Worm (Caenorhabditis elegans) whole organism, L1 larva: ENCODE data around the gene C31E10.5.

Experiments used
- C16A3.4 ChIP-seq: fragments of 150-350 bp; optimal IDR thresholded peaks from 2 replicates; lab custom pipeline; 2014; ENCODE audit warnings: missing biosample characterization, missing genetic modification characterization
- F16B12.6 ChIP-seq: fragments of 150-350 bp; optimal IDR thresholded peaks from 2 replicates; lab custom pipeline; 2014; ENCODE audit warnings: missing biosample characterization, missing genetic modification characterization
- alr-1 ChIP-seq: fragments of 200-800 bp; sonication (Bioruptor generic); optimal IDR thresholded peaks from 2 replicates; lab custom pipeline; 2018; ENCODE audit warnings: borderline replicate concordance, mild to moderate bottlenecking, missing genetic modification characterization, missing compliant biosample characterization
- blmp-1 ChIP-seq: fragments of 150-350 bp; optimal IDR thresholded peaks from 2 replicates; lab custom pipeline; 2014; ENCODE audit warnings: missing biosample characterization, missing genetic modification characterization
- ceh-88 ChIP-seq: fragments of 200-800 bp; sonication (Bioruptor generic); IDR thresholded peaks from 2 replicates; pipeline ENCODE4 v1.3.6; 2022; ENCODE audit warnings: missing genetic modification characterization, missing compliant biosample characterization
- ceh-90 ChIP-seq: sonication (generic microtip); optimal IDR thresholded peaks from 2 replicates; lab custom pipeline; 2016; ENCODE audit warnings: missing genetic modification characterization, missing compliant biosample characterization
- ces-1 ChIP-seq: fragments of 150-350 bp; optimal IDR thresholded peaks from 2 replicates; lab custom pipeline; 2014; ENCODE audit warnings: missing biosample characterization, missing genetic modification reagents, missing genetic modification characterization
- dpl-1 ChIP-seq, 3 experiments: fragments of 150-350 bp in 2 of 3; sonication (generic microtip) in 1 of 3; optimal IDR thresholded peaks; 2 replicates each; lab custom pipeline; 2014 to 2017; ENCODE audit warnings: missing biosample characterization in 3 of 3, missing genetic modification characterization in 3 of 3, missing genetic modification reagents in 3 of 3
- dsc-1 ChIP-seq: sonication (generic microtip); optimal IDR thresholded peaks from 2 replicates; lab custom pipeline; 2016; ENCODE audit warnings: mild to moderate bottlenecking, missing genetic modification characterization, missing compliant biosample characterization
- efl-1 ChIP-seq, 4 experiments: fragments of 150-350 bp; optimal IDR thresholded peaks in 3 of 4; peaks in 1 of 4; 1 replicate in 1 of 4; 2 replicates in 3 of 4; lab custom pipeline; 2014; ENCODE audit warnings: missing biosample characterization in 2 of 4, missing genetic modification characterization in 2 of 4, missing genetic modification reagents in 2 of 4
- egl-13 ChIP-seq: sonication (generic microtip); optimal IDR thresholded peaks from 2 replicates; lab custom pipeline; 2016; ENCODE audit warnings: missing genotype, missing genetic modification reagents, missing genetic modification characterization, missing compliant biosample characterization
- egl-27 ChIP-seq, 2 experiments: fragments of 150-350 bp in 1 of 2; sonication (generic microtip); optimal IDR thresholded peaks; 3 replicates each; lab custom pipeline; 2017 to 2018; ENCODE audit warnings: missing biosample characterization in 2 of 2, missing genetic modification characterization in 2 of 2, missing genetic modification reagents in 2 of 2
- elt-2 ChIP-seq: sonication (generic microtip); optimal IDR thresholded peaks from 2 replicates; lab custom pipeline; 2016; ENCODE audit warnings: missing genetic modification characterization, mild to moderate bottlenecking, inconsistent platforms, missing compliant biosample characterization, missing genetic modification reagents
- elt-3 ChIP-seq, 6 experiments: fragments of 150-350 bp in 1 of 6; sonication (generic microtip); optimal IDR thresholded peaks; 2 replicates each; lab custom pipeline; 2017 to 2018; ENCODE audit warnings: missing biosample characterization in 6 of 6, missing genetic modification characterization in 6 of 6, inconsistent platforms in 1 of 6
- fos-1 ChIP-seq: fragments of 150-350 bp; optimal IDR thresholded peaks from 2 replicates; lab custom pipeline; 2014; ENCODE audit warnings: missing biosample characterization, missing genetic modification characterization
- grh-1 ChIP-seq: fragments of 200-800 bp; sonication (Bioruptor generic); IDR thresholded peaks from 2 replicates; pipeline ENCODE4 v1.3.6; 2022; ENCODE audit warnings: missing genetic modification reagents, missing genetic modification characterization, missing compliant biosample characterization
- hlh-17 ChIP-seq: fragments of 200-800 bp; sonication (Bioruptor generic); optimal IDR thresholded peaks from 2 replicates; lab custom pipeline; 2018; ENCODE audit warnings: missing genetic modification characterization, mild to moderate bottlenecking, missing compliant biosample characterization, moderate library complexity, borderline replicate concordance
- hpl-2 ChIP-seq: fragments of 150-350 bp; optimal IDR thresholded peaks from 2 replicates; lab custom pipeline; 2014; ENCODE audit warnings: missing biosample characterization, missing genetic modification reagents, missing genetic modification characterization
- jun-1 ChIP-seq: fragments of 150-350 bp; optimal IDR thresholded peaks from 2 replicates; lab custom pipeline; 2014; ENCODE audit warnings: missing biosample characterization, missing genetic modification reagents, missing genetic modification characterization
- lin-13 ChIP-seq: fragments of 150-350 bp; optimal IDR thresholded peaks from 2 replicates; lab custom pipeline; 2014; ENCODE audit warnings: missing biosample characterization, missing genetic modification reagents, missing genetic modification characterization
- lin-14 ChIP-seq: fragments of 200-800 bp; sonication (Bioruptor generic); optimal IDR thresholded peaks from 2 replicates; lab custom pipeline; 2018; ENCODE audit warnings: mild to moderate bottlenecking, missing genetic modification characterization, moderate library complexity, missing compliant biosample characterization
- lin-15B ChIP-seq: fragments of 150-350 bp; sonication (generic microtip); optimal IDR thresholded peaks from 3 replicates; lab custom pipeline; 2014; ENCODE audit warnings: missing biosample characterization, missing genetic modification characterization
- lin-35 ChIP-seq, 2 experiments: fragments of 150-350 bp; optimal IDR thresholded peaks; 2 replicates each; lab custom pipeline; 2014; ENCODE audit warnings: missing biosample characterization in 2 of 2, missing genetic modification characterization in 2 of 2, missing genetic modification reagents in 2 of 2
- lin-39 ChIP-seq: fragments of 150-350 bp; optimal IDR thresholded peaks from 2 replicates; lab custom pipeline; 2014; ENCODE audit warnings: missing biosample characterization, missing genetic modification reagents, missing genetic modification characterization
- lsy-2 ChIP-seq, 2 experiments: fragments of 150-350 bp; optimal IDR thresholded peaks; 2 replicates each; lab custom pipeline; 2014; ENCODE audit warnings: missing biosample characterization in 2 of 2, missing genetic modification characterization in 2 of 2
- mab-9 ChIP-seq: fragments of 200-800 bp; sonication (Bioruptor generic); IDR thresholded peaks from 2 replicates; pipeline ENCODE4 v1.3.6; 2022; ENCODE audit warnings: missing genetic modification reagents, missing genetic modification characterization, missing compliant biosample characterization
- mef-2 ChIP-seq: fragments of 150-350 bp; optimal IDR thresholded peaks from 2 replicates; lab custom pipeline; 2014; ENCODE audit warnings: missing biosample characterization, missing genetic modification characterization
- nhr-11 ChIP-seq: fragments of 150-350 bp; optimal IDR thresholded peaks from 2 replicates; lab custom pipeline; 2014; ENCODE audit warnings: missing biosample characterization, missing genetic modification characterization
- nhr-12 ChIP-seq: sonication (generic microtip); optimal IDR thresholded peaks from 2 replicates; lab custom pipeline; 2017; ENCODE audit warnings: missing biosample characterization, missing genetic modification characterization
- nhr-19 ChIP-seq: fragments of 200-800 bp; sonication (Bioruptor generic); conservative IDR thresholded peaks from 2 replicates; pipeline ENCODE4 v1.3.6; 2022; ENCODE audit warnings: missing genetic modification characterization, missing compliant biosample characterization
- nhr-20 ChIP-seq: sonication (generic microtip); optimal IDR thresholded peaks from 2 replicates; lab custom pipeline; 2016; ENCODE audit warnings: mild to moderate bottlenecking, missing genetic modification characterization, missing compliant biosample characterization
- nhr-28 ChIP-seq: fragments of 150-350 bp; optimal IDR thresholded peaks from 2 replicates; lab custom pipeline; 2014; ENCODE audit warnings: missing biosample characterization, missing genetic modification characterization
- nhr-47 ChIP-seq: sonication (generic microtip); optimal IDR thresholded peaks from 2 replicates; lab custom pipeline; 2016; ENCODE audit warnings: mild to moderate bottlenecking, missing genetic modification characterization, moderate library complexity, missing compliant biosample characterization
- nhr-76 ChIP-seq: sonication (generic microtip); optimal IDR thresholded peaks from 2 replicates; lab custom pipeline; 2017; ENCODE audit warnings: missing biosample characterization, missing genetic modification characterization
- pax-3 ChIP-seq: fragments of 200-800 bp; sonication (Bioruptor generic); optimal IDR thresholded peaks from 2 replicates; lab custom pipeline; 2018; ENCODE audit warnings: mild to moderate bottlenecking, missing genetic modification characterization, moderate library complexity, missing compliant biosample characterization
- pqm-1 ChIP-seq: sonication (generic microtip); optimal IDR thresholded peaks from 3 replicates; lab custom pipeline; 2017; ENCODE audit warnings: missing biosample characterization, missing genetic modification characterization
- rnt-1 ChIP-seq: sonication (generic microtip); optimal IDR thresholded peaks from 2 replicates; lab custom pipeline; 2016; ENCODE audit warnings: mild to moderate bottlenecking, missing genetic modification characterization, moderate library complexity, missing compliant biosample characterization
- snu-23 ChIP-seq: sonication (generic microtip); optimal IDR thresholded peaks from 2 replicates; lab custom pipeline; 2016; ENCODE audit warnings: missing genetic modification characterization, missing compliant biosample characterization
- sox-4 ChIP-seq: sonication (generic microtip); optimal IDR thresholded peaks from 2 replicates; lab custom pipeline; 2016; ENCODE audit warnings: missing genetic modification characterization, missing compliant biosample characterization
- sup-37 ChIP-seq: fragments of 200-800 bp; sonication (Bioruptor generic); optimal IDR thresholded peaks from 2 replicates; lab custom pipeline; 2018; ENCODE audit warnings: mild to moderate bottlenecking, missing genetic modification characterization, missing compliant biosample characterization
- swsn-7 ChIP-seq: sonication (generic microtip); optimal IDR thresholded peaks from 2 replicates; lab custom pipeline; 2016; ENCODE audit warnings: missing genetic modification characterization, missing compliant biosample characterization
- tbx-2 ChIP-seq: sonication (generic microtip); optimal IDR thresholded peaks from 2 replicates; lab custom pipeline; 2016; ENCODE audit warnings: missing genetic modification characterization, missing compliant biosample characterization
- tlp-1 ChIP-seq: fragments of 150-350 bp; optimal IDR thresholded peaks from 2 replicates; lab custom pipeline; 2014; ENCODE audit warnings: missing biosample characterization, missing genetic modification characterization
- unc-130 ChIP-seq: fragments of 150-350 bp; optimal IDR thresholded peaks from 2 replicates; lab custom pipeline; 2017; ENCODE audit warnings: missing biosample characterization, missing genetic modification characterization, inconsistent platforms
- unc-30 ChIP-seq: sonication (generic microtip); optimal IDR thresholded peaks from 2 replicates; lab custom pipeline; 2017; ENCODE audit warnings: missing biosample characterization, missing genetic modification characterization
- unc-62 ChIP-seq: fragments of 150-350 bp; optimal IDR thresholded peaks from 2 replicates; lab custom pipeline; 2014; ENCODE audit warnings: missing biosample characterization, missing genetic modification reagents, missing genetic modification characterization
- vab-15 ChIP-seq: sonication (generic microtip); optimal IDR thresholded peaks from 2 replicates; lab custom pipeline; 2017; ENCODE audit warnings: missing genotype, mild to moderate bottlenecking, missing genetic modification characterization, missing compliant biosample characterization
- xbp-1 ChIP-seq: sonication (generic microtip); optimal IDR thresholded peaks from 2 replicates; lab custom pipeline; 2016; ENCODE audit warnings: missing genetic modification characterization, missing compliant biosample characterization
- ztf-11 ChIP-seq, 2 experiments: sonication (generic microtip); optimal IDR thresholded peaks; 2 replicates each; lab custom pipeline; 2016 to 2017; ENCODE audit warnings: missing genetic modification characterization in 2 of 2, missing biosample characterization in 1 of 2, missing compliant biosample characterization in 1 of 2

C31E10.5 gene

DNA sequence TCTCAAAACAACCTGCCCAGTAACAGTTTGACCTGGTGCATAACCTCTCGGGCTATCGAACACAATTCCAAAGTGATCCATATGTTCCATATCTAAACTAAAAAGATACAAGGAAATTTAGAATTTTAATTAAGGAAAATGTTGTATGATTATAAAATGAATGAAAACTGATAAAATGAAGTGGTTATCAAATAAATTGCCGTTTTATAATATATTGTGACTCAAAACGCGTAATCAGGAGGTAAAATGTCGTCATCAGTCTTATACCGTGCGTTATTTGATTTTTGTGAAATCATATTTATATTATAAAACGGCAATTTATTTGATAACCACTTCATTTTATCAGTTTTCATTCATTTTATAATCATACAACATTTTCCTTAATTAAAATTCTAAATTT, 15.2 kb downstream of the C31E10.5 start, which contains the start of gene arrd-24:
Gene arrd-24 (minus strand): TSS at position 101 of the 400 bp plus-strand sequence.
- peak; percentile 46 for TF ChIP-seq elt-2 (tag; lab: Kevin White, UChicago)

DNA sequence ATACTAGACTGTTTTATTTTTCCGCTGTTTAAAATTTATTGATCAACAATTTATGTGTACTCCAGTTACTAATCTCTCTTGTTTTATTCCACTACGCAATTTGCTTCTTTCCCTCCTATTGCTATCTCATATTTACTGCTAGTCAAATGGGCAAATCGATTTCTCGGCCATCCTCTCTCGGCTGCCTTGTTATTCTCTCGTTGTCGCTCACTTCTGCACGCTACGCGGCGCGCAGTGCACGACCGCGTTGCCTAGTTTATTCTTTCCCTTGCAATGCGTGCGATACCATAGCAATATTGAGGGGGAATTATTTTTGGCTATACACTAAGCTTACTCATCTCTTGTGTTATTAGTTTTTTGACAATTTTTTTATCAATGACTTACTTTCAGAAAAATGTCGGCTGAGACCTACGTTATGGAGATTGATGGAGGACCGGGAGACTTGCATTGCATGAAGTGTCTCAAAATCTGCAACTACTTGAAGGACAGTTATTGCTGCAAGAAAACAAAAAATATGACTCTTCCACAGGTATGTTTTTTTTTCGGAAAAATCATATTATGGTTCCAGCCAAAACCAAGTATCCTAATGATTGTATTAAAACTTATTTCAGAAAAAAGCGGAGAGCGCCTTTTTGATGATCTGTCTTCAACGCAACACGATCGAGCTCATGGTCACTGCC, 18.1 kb downstream of the C31E10.5 start, which contains the start of gene F48F7.6:
Gene F48F7.6 (plus strand): TSS at position 391 of the 680 bp plus-strand sequence.
- no peak for TF ChIP-seq lin-39
- TF ChIP-seq ces-1 (GFP tag; lab: Kevin White, UChicago): no peak
- no peak for TF ChIP-seq ceh-90 (tag; lab: Kevin White, UChicago)
- no peak for TF ChIP-seq sox-4 (tag; lab: Kevin White, UChicago)
- TF ChIP-seq nhr-12: no peak
- no peak for TF ChIP-seq tlp-1
- peak; percentile 27 for TF ChIP-seq fos-1 (tag; lab: Kevin White, UChicago)
- peak; percentile 55 for TF ChIP-seq blmp-1 (tag; lab: Kevin White, UChicago)
- peak; percentile 22; the same call in 1 of the 2 replicates for TF ChIP-seq nhr-19 (GFP tag; lab: Robert Waterston, UW)
- no peak for TF ChIP-seq nhr-28
- TF ChIP-seq mab-9 (GFP tag; lab: Robert Waterston, UW): no peak
- no peak for TF ChIP-seq alr-1 (tag; lab: Kevin White, UChicago)
- peak in 1 of 6 experiments; percentile 11 for TF ChIP-seq elt-3 (tag; optimal IDR thresholded peaks at IDR 0.05; lab: Kevin White, UChicago)
- TF ChIP-seq grh-1 (GFP tag; lab: Robert Waterston, UW): no peak
- no peak for TF ChIP-seq pax-3
- peak; percentile 19 for TF ChIP-seq lin-15B
- TF ChIP-seq ztf-11 (tag; optimal IDR thresholded peaks at IDR 0.05; lab: Kevin White, UChicago): no peak
- TF ChIP-seq tbx-2 (tag; lab: Kevin White, UChicago): peak; percentile 46
- TF ChIP-seq C16A3.4: peak; percentile 40
- peak; percentile 53 for TF ChIP-seq lin-14 (GFP tag; lab: Kevin White, UChicago)
- peak in 1 of 3 experiments; percentile 7 for TF ChIP-seq dpl-1 (GFP tag; optimal IDR thresholded peaks at IDR 0.05; lab: Kevin White, UChicago)
- TF ChIP-seq ceh-88: no peak
- TF ChIP-seq unc-62 (GFP tag; lab: Kevin White, UChicago): no peak
- peak; percentile 26 for TF ChIP-seq swsn-7
- no peak for TF ChIP-seq sup-37 (GFP tag; lab: Kevin White, UChicago)
- TF ChIP-seq pqm-1 (tag; lab: Kevin White, UChicago): no peak
- TF ChIP-seq unc-30 (tag; lab: Kevin White, UChicago): no peak
- TF ChIP-seq dsc-1: peak; percentile 55
- peak; percentile 11 for TF ChIP-seq xbp-1 (tag; lab: Kevin White, UChicago)
- TF ChIP-seq unc-130: no peak
- peak in 1 of 2 experiments; percentile 12 for TF ChIP-seq efl-1 (optimal IDR thresholded peaks at IDR 0.05; lab: Kevin White, UChicago)
- no peak for TF ChIP-seq efl-1 (GFP tag; optimal IDR thresholded peaks at IDR 0.05 in 1 of 2; lab: Kevin White, UChicago)
- no peak for TF ChIP-seq hpl-2
- no peak for TF ChIP-seq egl-13 (tag; lab: Kevin White, UChicago)
- no peak for TF ChIP-seq nhr-76 (tag; lab: Kevin White, UChicago)
- peak; percentile 3 for TF ChIP-seq rnt-1
- TF ChIP-seq F16B12.6 (tag; lab: Kevin White, UChicago): no peak
- no peak for TF ChIP-seq lin-13 (GFP tag; lab: Kevin White, UChicago)
- no peak for TF ChIP-seq hlh-17
- TF ChIP-seq snu-23 (GFP tag; lab: Kevin White, UChicago): peak; percentile 59
- TF ChIP-seq jun-1: peak; percentile 5
- TF ChIP-seq egl-27 (tag; optimal IDR thresholded peaks at IDR 0.05; lab: Kevin White, UChicago): no peak
- no peak for TF ChIP-seq nhr-11 (tag; lab: Kevin White, UChicago)
- TF ChIP-seq vab-15: no peak
- peak; percentile 37 to 62 for TF ChIP-seq lin-35 (GFP tag; optimal IDR thresholded peaks at IDR 0.05; lab: Kevin White, UChicago)
- TF ChIP-seq lsy-2 (tag; optimal IDR thresholded peaks at IDR 0.05; lab: Kevin White, UChicago): peak in 1 of 2 experiments; percentile 62
- TF ChIP-seq mef-2: no peak
- peak; percentile 55 for TF ChIP-seq nhr-20 (tag; lab: Kevin White, UChicago)
- peak; percentile 59 for TF ChIP-seq nhr-47 (tag; lab: Kevin White, UChicago)
